Fruit fly (Drosophila melanogaster): ENCODE data around the gene eEF1alpha2.

- no peak for TF ChIP-seq h (optimal IDR thresholded peaks at IDR 0.05)
- TF ChIP-seq Myc (optimal IDR thresholded peaks at IDR 0.05): no peak
- TF ChIP-seq ttk (optimal IDR thresholded peaks at IDR 0.05): no peak
- no peak for TF ChIP-seq psq (optimal IDR thresholded peaks at IDR 0.05)
- no peak for TF ChIP-seq Sin3A (optimal IDR thresholded peaks at IDR 0.05)
- TF ChIP-seq insv (optimal IDR thresholded peaks at IDR 0.05): no peak
These were observed 14.1 kb upstream of the eEF1alpha2 start for dm6 chr3R:31724136-31724535.
